4 fruit fly cellular contexts compared by ENCODE assay signal in genomic region chr3R:19460409-19461217, dm6.
A peak's percentile ranks its signal among the peaks of the same experiment; 100 is the strongest.
TF ChIP-seq lines count a peak whose summit lies in the region.

Gene Dys (plus strand): TSS chr3R:19461085.

TF ChIP-seq in whole organism, adult, 20 proteins besides CTCF, POLR2A, EP300 and RAD21 (continued from another document):
- TF ChIP-seq CG5204 (GFP tag; optimal IDR thresholded peaks at IDR 0.05; lab: Kevin White, UChicago) = peak; percentile 80
- TF ChIP-seq CG7101 (tag; optimal IDR thresholded peaks at IDR 0.05; lab: Kevin White, UChicago) = peak; percentile 96

TF ChIP-seq in whole organism, embryonic, 481 proteins besides CTCF, POLR2A, EP300 and RAD21 (continued from another document and continues in another):
- TF ChIP-seq pan (optimal IDR thresholded peaks at IDR 0.05; lab: Kevin White, UChicago) (peak in 1 of 2 experiments; percentile 11), pan (GFP tag; optimal IDR thresholded peaks at IDR 0.05 in 1 of 2, IDR thresholded peaks at IDR 0.05 in 1 of 2) (peak in 1 of 2 experiments; percentile 89), bbx (GFP tag; IDR thresholded peaks at IDR 0.05; lab: Robert Waterston, UW; ENCODE audit: partially characterized antibody) (no peak), dmrt11E (tag; optimal IDR thresholded peaks at IDR 0.05; lab: Kevin White, UChicago) (peak; percentile 86), ERR (GFP tag; optimal IDR thresholded peaks at IDR 0.05; lab: Kevin White, UChicago) (peak; percentile 70), H15 (GFP tag; IDR thresholded peaks at IDR 0.05; lab: Robert Waterston, UW) (peak; percentile 86), tx (GFP tag; optimal IDR thresholded peaks at IDR 0.05; lab: Kevin White, UChicago) (peak; percentile 80), bcd (GFP tag; optimal IDR thresholded peaks at IDR 0.05; lab: Kevin White, UChicago) (peak; percentile 86), CG2129 (GFP tag; IDR thresholded peaks at IDR 0.05; lab: Robert Waterston, UW; ENCODE audit: partially characterized antibody) (no peak), hb (GFP tag; IDR thresholded peaks at IDR 0.05; lab: Robert Waterston, UW; ENCODE audit: partially characterized antibody) (no peak), wor (GFP tag; IDR thresholded peaks at IDR 0.05; lab: Robert Waterston, UW) (peak; percentile 76), Hsf (GFP tag; optimal IDR thresholded peaks at IDR 0.05; lab: Kevin White, UChicago) (peak; percentile 88), CG3163 (GFP tag; optimal IDR thresholded peaks at IDR 0.05; lab: Kevin White, UChicago) (peak; percentile 45), CG11247 (GFP tag; IDR thresholded peaks at IDR 0.05; lab: Robert Waterston, UW) (no peak), CG10147 (GFP tag; optimal IDR thresholded peaks at IDR 0.05; lab: Kevin White, UChicago) (peak; percentile 75), btn (GFP tag; optimal IDR thresholded peaks at IDR 0.05; lab: Kevin White, UChicago) (peak; percentile 42), CG32772 (GFP tag; IDR thresholded peaks at IDR 0.05; lab: Robert Waterston, UW) (peak; percentile 88; the same call in 1 of the 2 replicates), eyg (GFP tag; optimal IDR thresholded peaks at IDR 0.05; lab: Kevin White, UChicago) (peak; percentile 68), yki (optimal IDR thresholded peaks at IDR 0.05; lab: Kevin White, UChicago) (no peak), CG32767 (GFP tag; IDR thresholded peaks at IDR 0.05; lab: Robert Waterston, UW) (no peak; the same call in 1 of the 2 replicates), tgo (GFP tag; IDR thresholded peaks at IDR 0.05; lab: Robert Waterston, UW) (peak; percentile 87), CG13894 (tag; optimal IDR thresholded peaks at IDR 0.05; lab: Kevin White, UChicago) (peak; percentile 88), CG10654 (GFP tag; optimal IDR thresholded peaks at IDR 0.05; lab: Kevin White, UChicago) (peak; percentile 81), ac (GFP tag; optimal IDR thresholded peaks at IDR 0.05; lab: Kevin White, UChicago) (no peak), CG12155 (GFP tag; optimal IDR thresholded peaks at IDR 0.05; lab: Kevin White, UChicago) (peak; percentile 85), Mad (GFP tag; optimal IDR thresholded peaks at IDR 0.05; lab: Kevin White, UChicago) (peak; percentile 59), Tbp (GFP tag; optimal IDR thresholded peaks at IDR 0.05; lab: Kevin White, UChicago) (no peak), Hr3 (GFP tag; optimal IDR thresholded peaks at IDR 0.05; lab: Kevin White, UChicago) (peak; percentile 84), Oli (tag; optimal IDR thresholded peaks at IDR 0.05; lab: Kevin White, UChicago) (peak; percentile 90), CG15269 (tag; optimal IDR thresholded peaks at IDR 0.05; lab: Kevin White, UChicago) (peak; percentile 85), CG11398 (GFP tag; optimal IDR thresholded peaks at IDR 0.05; lab: Kevin White, UChicago) (peak; percentile 72), CG6791 (GFP tag; IDR thresholded peaks at IDR 0.05; lab: Robert Waterston, UW; ENCODE audit: partially characterized antibody) (no peak), Usf (GFP tag; optimal IDR thresholded peaks at IDR 0.05; lab: Kevin White, UChicago) (peak; percentile 81), lbe (GFP tag; optimal IDR thresholded peaks at IDR 0.05; lab: Kevin White, UChicago) (peak; percentile 78), wek (GFP tag; optimal IDR thresholded peaks at IDR 0.05; lab: Kevin White, UChicago) (no peak), Dip2 (GFP tag; IDR thresholded peaks at IDR 0.05; lab: Robert Waterston, UW) (no peak), Six4 (GFP tag; optimal IDR thresholded peaks at IDR 0.05; lab: Kevin White, UChicago) (peak; percentile 84), NK7.1 (GFP tag; optimal IDR thresholded peaks at IDR 0.05; lab: Kevin White, UChicago) (peak; percentile 80), CG10462 (GFP tag; optimal IDR thresholded peaks at IDR 0.05; lab: Kevin White, UChicago) (peak; percentile 44), CG15479 (GFP tag; optimal IDR thresholded peaks at IDR 0.05; lab: Kevin White, UChicago) (no peak), exex (tag; optimal IDR thresholded peaks at IDR 0.05; lab: Kevin White, UChicago) (peak; percentile 93), maf-S (GFP tag; optimal IDR thresholded peaks at IDR 0.05; lab: Kevin White, UChicago) (peak; percentile 82)

TF ChIP-seq in whole organism, prepupa, 60 proteins besides CTCF, POLR2A, EP300 and RAD21 (continued from another document):
- TF ChIP-seq vri (GFP tag; optimal IDR thresholded peaks at IDR 0.05; lab: Kevin White, UChicago) (peak; percentile 78), CG9139 (GFP tag; optimal IDR thresholded peaks at IDR 0.05; lab: Kevin White, UChicago) (no peak), Ets96B (tag; optimal IDR thresholded peaks at IDR 0.05; lab: Kevin White, UChicago) (peak; percentile 10), CG34406 (GFP tag; optimal IDR thresholded peaks at IDR 0.05; lab: Kevin White, UChicago) (peak; percentile 40), pdm3 (GFP tag; optimal IDR thresholded peaks at IDR 0.05; lab: Kevin White, UChicago) (peak; percentile 41), Hr4 (GFP tag; optimal IDR thresholded peaks at IDR 0.05; lab: Kevin White, UChicago) (peak; percentile 49), achi (GFP tag; optimal IDR thresholded peaks at IDR 0.05; lab: Kevin White, UChicago) (peak; percentile 39), Hr39 (GFP tag; optimal IDR thresholded peaks at IDR 0.05; lab: Kevin White, UChicago) (peak; percentile 71), Smox (GFP tag; optimal IDR thresholded peaks at IDR 0.05; lab: Kevin White, UChicago) (peak; percentile 54), dsx (GFP tag; optimal IDR thresholded peaks at IDR 0.05; lab: Kevin White, UChicago; ENCODE audit: poor library complexity, severe bottlenecking) (no peak), acj6 (GFP tag; optimal IDR thresholded peaks at IDR 0.05; lab: Kevin White, UChicago) (peak; percentile 27), CG31627 (GFP tag; optimal IDR thresholded peaks at IDR 0.05; lab: Kevin White, UChicago) (peak; percentile 72), CG6276 (GFP tag; optimal IDR thresholded peaks at IDR 0.05; lab: Kevin White, UChicago) (peak; percentile 63), esn (GFP tag; optimal IDR thresholded peaks at IDR 0.05; lab: Kevin White, UChicago) (peak; percentile 74), cyc (GFP tag; optimal IDR thresholded peaks at IDR 0.05; lab: Kevin White, UChicago) (peak; percentile 47), CG6808 (GFP tag; optimal IDR thresholded peaks at IDR 0.05; lab: Kevin White, UChicago) (no peak), CG8319 (GFP tag; optimal IDR thresholded peaks at IDR 0.05; lab: Kevin White, UChicago) (peak; percentile 28), Met (GFP tag; optimal IDR thresholded peaks at IDR 0.05; lab: Kevin White, UChicago) (peak; percentile 66), fkh (GFP tag; optimal IDR thresholded peaks at IDR 0.05; lab: Kevin White, UChicago) (peak; percentile 97), CG32006 (GFP tag; optimal IDR thresholded peaks at IDR 0.05; lab: Kevin White, UChicago) (peak; percentile 57), eg (GFP tag; IDR thresholded peaks at IDR 0.05; lab: Robert Waterston, UW) (peak; percentile 78), Gug (GFP tag; IDR thresholded peaks at IDR 0.05; lab: Robert Waterston, UW) (peak; percentile 58; the same call in 1 of the 2 replicates), ss (GFP tag; optimal IDR thresholded peaks at IDR 0.05; lab: Kevin White, UChicago) (no peak), Ets21C (GFP tag; optimal IDR thresholded peaks at IDR 0.05; lab: Kevin White, UChicago) (peak; percentile 35), salr (GFP tag; optimal IDR thresholded peaks at IDR 0.05; lab: Kevin White, UChicago) (no peak), lz (GFP tag; optimal IDR thresholded peaks at IDR 0.05; lab: Kevin White, UChicago) (peak; percentile 53)

TF ChIP-seq in whole organism, wandering third instar larva, 38 proteins besides CTCF, POLR2A, EP300 and RAD21 (continued from another document):
- TF ChIP-seq Jra (GFP tag; optimal IDR thresholded peaks at IDR 0.05; lab: Kevin White, UChicago) (peak; percentile 81), Hr83 (GFP tag; optimal IDR thresholded peaks at IDR 0.05; lab: Kevin White, UChicago; ENCODE audit: poor library complexity, severe bottlenecking) (no peak), usp (GFP tag; optimal IDR thresholded peaks at IDR 0.05; lab: Kevin White, UChicago) (no peak), ey (GFP tag; optimal IDR thresholded peaks at IDR 0.05; lab: Kevin White, UChicago) (peak; percentile 92), brk (GFP tag; optimal IDR thresholded peaks at IDR 0.05; lab: Kevin White, UChicago) (peak; percentile 85), OdsH (GFP tag; optimal IDR thresholded peaks at IDR 0.05; lab: Kevin White, UChicago) (peak; percentile 93), Dfd (GFP tag; optimal IDR thresholded peaks at IDR 0.05; lab: Kevin White, UChicago) (peak; percentile 32), foxo (GFP tag; optimal IDR thresholded peaks at IDR 0.05; lab: Kevin White, UChicago) (peak in 1 of 2 experiments; percentile 93), Abd-B (GFP tag; optimal IDR thresholded peaks at IDR 0.05; lab: Kevin White, UChicago) (no peak), dmrt93B (GFP tag; optimal IDR thresholded peaks at IDR 0.05; lab: Kevin White, UChicago) (peak; percentile 70), Dif (GFP tag; optimal IDR thresholded peaks at IDR 0.05; lab: Kevin White, UChicago; ENCODE audit: partially characterized antibody) (no peak), dl (GFP tag; optimal IDR thresholded peaks at IDR 0.05; lab: Kevin White, UChicago; ENCODE audit: insufficient read depth in 1 of 2, partially characterized antibody in 2 of 2) (peak in 1 of 2 experiments; percentile 12), Hr78 (GFP tag; optimal IDR thresholded peaks at IDR 0.05; lab: Kevin White, UChicago) (no peak), CG32264 (GFP tag; optimal IDR thresholded peaks at IDR 0.05; lab: Kevin White, UChicago) (peak; percentile 57), pan (optimal IDR thresholded peaks at IDR 0.05; lab: Kevin White, UChicago) (peak; percentile 72), woc (GFP tag; optimal IDR thresholded peaks at IDR 0.05; lab: Kevin White, UChicago) (peak; percentile 62), Hnf4 (GFP tag; optimal IDR thresholded peaks at IDR 0.05; lab: Kevin White, UChicago) (peak; percentile 86)
